Worm (Caenorhabditis elegans): Measurements from ENCODE around the gene shw-3.
A peak's percentile ranks its signal among the peaks of the same experiment; 100 is the strongest.

DNA sequence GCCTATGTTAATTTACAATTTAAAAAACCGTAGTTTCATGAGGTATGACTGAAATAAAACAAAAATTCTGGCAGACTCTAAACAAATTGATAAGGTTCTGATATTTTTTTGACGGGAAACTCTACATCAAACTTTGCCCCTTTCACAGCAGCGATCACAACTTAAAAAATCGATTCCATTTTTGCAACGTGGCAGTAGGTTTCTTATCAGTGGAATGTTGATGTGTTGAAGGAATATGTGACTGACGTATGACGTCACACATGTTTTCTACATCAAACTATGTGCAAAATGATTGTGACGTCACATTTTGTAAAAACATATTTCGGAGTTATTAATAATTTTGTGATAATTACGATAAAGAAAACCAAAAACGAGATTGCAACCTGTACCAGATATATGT lies 24.9 kb upstream of the shw-3 start:
- no peak for TF ChIP-seq F23B12.7 (tag; optimal IDR thresholded peaks at IDR 0.05; ENCODE audit: insufficient read depth)
- no peak for TF ChIP-seq pha-4 (tag; optimal IDR thresholded peaks at IDR 0.05)
- TF ChIP-seq nfya-1 (tag; optimal IDR thresholded peaks at IDR 0.05; ENCODE audit: borderline replicate concordance, insufficient read depth), result no peak
- no peak for TF ChIP-seq aptf-3 (GFP tag; IDR thresholded peaks at IDR 0.05)
- no peak for TF ChIP-seq F49E8.2 (tag; optimal IDR thresholded peaks at IDR 0.05; ENCODE audit: insufficient read depth)
- no peak for TF ChIP-seq him-1 (tag; optimal IDR thresholded peaks at IDR 0.05)
- no peak for TF ChIP-seq mel-28 (tag; optimal IDR thresholded peaks at IDR 0.05; ENCODE audit: borderline replicate concordance)
- TF ChIP-seq snpc-1.1 (tag; optimal IDR thresholded peaks at IDR 0.05; ENCODE audit: insufficient read depth), result no peak
- TF ChIP-seq snpc-4 (GFP tag; optimal IDR thresholded peaks at IDR 0.05), result no peak
- TF ChIP-seq snpc-4 (tag; optimal IDR thresholded peaks at IDR 0.05), result no peak
- no peak for TF ChIP-seq T26A5.8 (tag; optimal IDR thresholded peaks at IDR 0.05)
- TF ChIP-seq unc-62 (GFP tag; optimal IDR thresholded peaks at IDR 0.05), result peak; percentile 22
- no peak for TF ChIP-seq lin-40 (tag; optimal IDR thresholded peaks at IDR 0.05)
- no peak for TF ChIP-seq dpl-1 (GFP tag; optimal IDR thresholded peaks at IDR 0.05)

All from whole organism, young adult.